Worm (Caenorhabditis elegans) whole organism, L4/young adult: ENCODE results near the gene sto-4.

ENCODE experiments used
- W03F9.2 ChIP-seq: fragments of 150-350 bp; optimal IDR thresholded peaks from 2 replicates; lab custom pipeline; 2014; ENCODE audit warnings: missing biosample characterization, missing genetic modification characterization
- dao-5 ChIP-seq: sonication (generic microtip); optimal IDR thresholded peaks from 2 replicates; lab custom pipeline; 2016; ENCODE audit warnings: missing genotype, missing genetic modification characterization, moderate library complexity, missing compliant biosample characterization
- him-1 ChIP-seq: sonication (generic microtip); optimal IDR thresholded peaks from 2 replicates; lab custom pipeline; 2016; ENCODE audit warnings: missing genotype, missing genetic modification reagents, missing genetic modification characterization, missing compliant biosample characterization

DNA sequence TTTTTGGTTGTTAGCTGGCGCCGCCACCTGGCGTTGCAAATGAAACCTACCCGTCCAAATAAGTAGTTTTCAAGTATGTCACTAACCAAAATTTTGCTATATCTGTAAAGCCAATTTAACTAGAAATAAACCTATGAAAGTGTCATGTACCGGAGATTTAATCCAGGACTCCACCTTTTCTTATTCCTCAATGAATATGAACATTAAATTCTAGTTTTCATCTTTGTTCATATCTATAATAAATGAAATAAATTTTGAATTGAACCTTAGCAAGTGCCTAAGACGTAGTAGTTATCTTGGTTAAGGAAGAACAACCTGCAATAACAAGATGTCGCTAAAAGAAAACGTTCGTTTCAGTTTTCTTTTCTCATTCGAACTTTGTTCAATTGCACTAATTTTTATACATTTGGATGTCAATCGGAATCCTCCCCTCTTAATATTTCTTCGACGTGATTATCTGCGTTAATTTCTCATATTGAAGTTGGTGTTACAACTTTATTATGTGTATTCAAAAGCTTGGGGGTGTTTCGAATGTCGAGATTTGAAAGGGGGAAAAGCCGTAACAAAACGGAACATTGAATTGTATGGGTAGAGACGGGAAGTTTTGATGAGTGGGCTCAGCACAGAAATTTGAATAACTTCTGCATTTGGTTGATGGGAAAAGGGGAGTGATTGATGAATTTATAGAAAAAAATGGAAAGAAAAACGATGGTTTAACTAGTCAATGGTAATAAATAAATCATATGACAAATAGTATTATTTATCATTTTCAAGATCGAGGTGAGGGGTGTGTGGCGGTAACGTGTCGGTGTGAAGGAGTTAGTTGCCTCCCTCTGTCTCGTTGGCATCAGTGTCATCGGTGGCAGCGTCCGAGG is 40.5 kb upstream of the sto-4 start:
- peak; percentile 7 for TF ChIP-seq him-1 (tag; lab: Kevin White, UChicago)
- TF ChIP-seq W03F9.2 = no peak
- no peak for TF ChIP-seq dao-5 (tag; lab: Kevin White, UChicago)
